Worm (Caenorhabditis elegans) whole organism, mixed stage, embryonic: ENCODE measurements around the gene rrc-1.
A peak's percentile ranks its signal among the peaks of the same experiment; 100 is the strongest.

Experiments
- M03D4.4 ChIP-seq: sonication (generic microtip); optimal IDR thresholded peaks from 2 replicates; lab custom pipeline; 2017; ENCODE audit warnings: mild to moderate bottlenecking, missing genetic modification characterization, missing compliant biosample characterization
- bed-3 ChIP-seq: fragments of 200-800 bp; sonication (Bioruptor generic); optimal IDR thresholded peaks from 3 replicates; lab custom pipeline; 2018; ENCODE audit warnings: mild to moderate bottlenecking, missing genetic modification characterization, moderate library complexity, missing compliant biosample characterization
- blmp-1 ChIP-seq: fragments of 150-350 bp; optimal IDR thresholded peaks from 2 replicates; lab custom pipeline; 2014; ENCODE audit warnings: missing biosample characterization, missing genetic modification characterization
- ceh-39 ChIP-seq: fragments of 150-350 bp; optimal IDR thresholded peaks from 2 replicates; lab custom pipeline; 2014; ENCODE audit warnings: missing biosample characterization, missing genetic modification characterization
- ceh-43 ChIP-seq: fragments of 200-800 bp; sonication (Bioruptor generic); optimal IDR thresholded peaks from 2 replicates; lab custom pipeline; 2018; ENCODE audit warnings: mild to moderate bottlenecking, missing genetic modification characterization, moderate library complexity, missing compliant biosample characterization
- ces-1 ChIP-seq: fragments of 150-350 bp; optimal IDR thresholded peaks from 2 replicates; lab custom pipeline; 2014; ENCODE audit warnings: missing biosample characterization, missing genetic modification reagents, missing genetic modification characterization
- drap-1 ChIP-seq: fragments of 200-800 bp; sonication (Bioruptor generic); optimal IDR thresholded peaks from 3 replicates; lab custom pipeline; 2018; ENCODE audit warnings: mild to moderate bottlenecking, missing genetic modification characterization, missing compliant biosample characterization
- elt-1 ChIP-seq: sonication (generic microtip); optimal IDR thresholded peaks from 2 replicates; lab custom pipeline; 2017; ENCODE audit warnings: missing genetic modification characterization, mild to moderate bottlenecking, missing compliant biosample characterization, antibody characterized with exemption, moderate library complexity, borderline replicate concordance; ENCODE audit not compliant: insufficient read depth
- elt-3 ChIP-seq: fragments of 150-350 bp; optimal IDR thresholded peaks from 2 replicates; lab custom pipeline; 2014; ENCODE audit warnings: missing biosample characterization, missing genetic modification characterization
- flh-1 ChIP-seq: fragments of 200-800 bp; sonication (Bioruptor generic); optimal IDR thresholded peaks from 2 replicates; lab custom pipeline; 2018; ENCODE audit warnings: mild to moderate bottlenecking, missing genetic modification characterization, moderate library complexity, missing compliant biosample characterization
- ham-2 ChIP-seq: fragments of 200-800 bp; sonication (Bioruptor generic); optimal IDR thresholded peaks from 2 replicates; lab custom pipeline; 2018; ENCODE audit warnings: mild to moderate bottlenecking, missing genetic modification characterization, missing compliant biosample characterization
- hlh-1 ChIP-seq: fragments of 150-350 bp; optimal IDR thresholded peaks from 2 replicates; lab custom pipeline; 2014; ENCODE audit warnings: missing biosample characterization, missing genetic modification reagents, missing genetic modification characterization
- lin-13 ChIP-seq: fragments of 150-350 bp; optimal IDR thresholded peaks from 2 replicates; lab custom pipeline; 2014; ENCODE audit warnings: missing biosample characterization, missing genetic modification characterization
- lsy-2 ChIP-seq: fragments of 150-350 bp; optimal IDR thresholded peaks from 2 replicates; lab custom pipeline; 2014; ENCODE audit warnings: missing biosample characterization, missing genetic modification characterization
- mep-1 ChIP-seq: fragments of 150-350 bp; optimal IDR thresholded peaks from 2 replicates; lab custom pipeline; 2017; ENCODE audit warnings: missing biosample characterization, missing genetic modification reagents, missing genetic modification characterization, inconsistent platforms
- mls-2 ChIP-seq: sonication (generic microtip); optimal IDR thresholded peaks from 2 replicates; lab custom pipeline; 2016; ENCODE audit warnings: mild to moderate bottlenecking, missing genetic modification characterization, moderate library complexity, missing compliant biosample characterization
- nhr-2 ChIP-seq: fragments of 150-350 bp; optimal IDR thresholded peaks from 2 replicates; lab custom pipeline; 2014; ENCODE audit warnings: missing biosample characterization, missing genetic modification characterization
- nhr-28 ChIP-seq: fragments of 150-350 bp; optimal IDR thresholded peaks from 2 replicates; lab custom pipeline; 2014; ENCODE audit warnings: missing biosample characterization, missing genetic modification characterization
- nhr-76 ChIP-seq: sonication (generic microtip); optimal IDR thresholded peaks from 2 replicates; lab custom pipeline; 2017; ENCODE audit warnings: missing biosample characterization, missing genetic modification characterization
- pha-4 ChIP-seq: fragments of 150-350 bp; optimal IDR thresholded peaks from 2 replicates; lab custom pipeline; 2018; ENCODE audit warnings: missing biosample characterization, missing genetic modification reagents, missing genetic modification characterization
- sem-2 ChIP-seq: fragments of 200-800 bp; sonication (Bioruptor generic); optimal IDR thresholded peaks from 2 replicates; lab custom pipeline; 2018; ENCODE audit warnings: mild to moderate bottlenecking, missing genetic modification characterization, missing compliant biosample characterization
- sptf-1 ChIP-seq: sonication (generic microtip); optimal IDR thresholded peaks from 2 replicates; lab custom pipeline; 2017; ENCODE audit warnings: mild to moderate bottlenecking, missing genetic modification characterization, moderate library complexity, missing compliant biosample characterization
- unc-120 ChIP-seq: sonication (generic microtip); optimal IDR thresholded peaks from 2 replicates; lab custom pipeline; 2017; ENCODE audit warnings: missing genetic modification characterization, missing compliant biosample characterization; ENCODE audit not compliant: poor library complexity, severe bottlenecking
- unc-39 ChIP-seq: fragments of 150-350 bp; optimal IDR thresholded peaks from 2 replicates; lab custom pipeline; 2014; ENCODE audit warnings: missing biosample characterization, missing genetic modification characterization
- unc-62 ChIP-seq: fragments of 150-350 bp; optimal IDR thresholded peaks from 2 replicates; lab custom pipeline; 2014; ENCODE audit warnings: missing biosample characterization, missing genetic modification reagents, missing genetic modification characterization
- zip-8 ChIP-seq: fragments of 150-350 bp; optimal IDR thresholded peaks from 2 replicates; lab custom pipeline; 2014; ENCODE audit warnings: missing biosample characterization, missing genetic modification characterization
- ztf-11 ChIP-seq: fragments of 150-350 bp; optimal IDR thresholded peaks from 2 replicates; lab custom pipeline; 2014; ENCODE audit warnings: missing biosample characterization, missing genetic modification characterization

The rrc-1 gene

DNA sequence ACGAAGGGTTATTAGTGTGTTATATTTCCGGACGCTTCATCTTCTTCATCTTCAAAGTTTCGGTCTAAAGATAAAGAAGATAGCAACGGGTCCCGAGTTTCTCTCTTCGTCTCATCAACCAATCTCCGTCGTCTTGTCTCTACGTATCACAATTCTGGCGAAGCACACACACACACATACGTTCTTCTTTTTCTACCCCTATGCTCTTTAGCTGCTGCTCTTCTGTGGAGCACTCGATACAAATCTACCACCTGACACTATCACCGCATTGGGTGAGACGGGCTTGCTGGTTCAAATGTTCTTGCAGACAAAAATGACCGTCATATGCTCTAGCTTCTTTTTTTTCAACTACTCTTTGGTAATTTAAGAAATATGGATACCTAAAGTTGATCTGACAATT is 1.3 kb upstream of the rrc-1 start:
- TF ChIP-seq unc-120 (tag; lab: Kevin White, UChicago) (peak; percentile 84), elt-3 (tag; lab: Kevin White, UChicago) (no peak), hlh-1 (tag; lab: Kevin White, UChicago) (peak; percentile 92), drap-1 (GFP tag; lab: Kevin White, UChicago) (no peak), unc-62 (GFP tag; lab: Kevin White, UChicago) (peak; percentile 9)

DNA sequence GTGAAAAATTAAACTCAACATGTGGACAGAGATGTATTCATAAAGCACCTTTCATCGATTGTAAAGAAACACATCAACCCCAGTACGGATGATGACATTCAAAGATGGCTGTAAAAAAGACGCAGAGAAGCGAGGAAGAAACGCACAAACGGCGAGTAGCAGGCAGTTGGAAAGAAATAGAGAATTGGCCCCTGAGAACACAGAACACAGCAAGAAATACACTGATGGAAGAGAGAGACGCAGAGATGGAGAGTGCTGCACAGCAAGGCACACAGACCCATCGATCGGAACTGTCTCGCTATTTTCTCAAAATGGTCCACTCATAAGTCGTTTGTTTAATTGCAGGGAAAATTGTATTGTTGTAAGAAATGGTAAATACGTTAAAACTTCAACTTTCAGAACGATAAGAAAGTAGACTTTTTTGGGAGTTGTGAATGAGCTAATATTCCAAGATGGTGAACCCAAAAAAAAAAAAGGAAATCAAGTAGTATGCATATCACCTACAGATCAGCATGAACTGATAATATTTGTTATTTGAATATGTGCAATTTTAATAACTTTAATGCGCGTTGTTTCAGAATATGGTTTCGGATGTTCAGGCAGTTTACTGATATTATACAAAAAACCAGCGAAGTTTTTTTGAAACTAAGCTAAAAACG is 8.4 kb downstream of the rrc-1 start:
- peak; percentile 73 for TF ChIP-seq pha-4 (tag; lab: Kevin White, UChicago)
- no peak for TF ChIP-seq mep-1 (tag; lab: Kevin White, UChicago)
- no peak for TF ChIP-seq nhr-28 (tag; lab: Kevin White, UChicago)
- no peak for TF ChIP-seq ces-1 (GFP tag; lab: Kevin White, UChicago)
- TF ChIP-seq ham-2, result peak; percentile 62
- peak; percentile 25 for TF ChIP-seq hlh-1 (tag; lab: Kevin White, UChicago)
- peak; percentile 63 for TF ChIP-seq unc-120 (tag; lab: Kevin White, UChicago)
- TF ChIP-seq elt-3 (tag; lab: Kevin White, UChicago), result no peak
- peak; percentile 30 for TF ChIP-seq lin-13
- no peak for TF ChIP-seq ztf-11 (tag; lab: Kevin White, UChicago)
- no peak for TF ChIP-seq M03D4.4 (tag; lab: Kevin White, UChicago)
- peak; percentile 45 for TF ChIP-seq sptf-1
- TF ChIP-seq mls-2 (tag; lab: Kevin White, UChicago), result peak; percentile 51
- no peak for TF ChIP-seq flh-1
- no peak for TF ChIP-seq unc-39 (tag; lab: Kevin White, UChicago)
- peak; percentile 6 for TF ChIP-seq nhr-2 (tag; lab: Kevin White, UChicago)
- no peak for TF ChIP-seq ceh-39 (tag; lab: Kevin White, UChicago)
- TF ChIP-seq lsy-2, result no peak
- TF ChIP-seq, all 35 proteins: peak for 8

DNA sequence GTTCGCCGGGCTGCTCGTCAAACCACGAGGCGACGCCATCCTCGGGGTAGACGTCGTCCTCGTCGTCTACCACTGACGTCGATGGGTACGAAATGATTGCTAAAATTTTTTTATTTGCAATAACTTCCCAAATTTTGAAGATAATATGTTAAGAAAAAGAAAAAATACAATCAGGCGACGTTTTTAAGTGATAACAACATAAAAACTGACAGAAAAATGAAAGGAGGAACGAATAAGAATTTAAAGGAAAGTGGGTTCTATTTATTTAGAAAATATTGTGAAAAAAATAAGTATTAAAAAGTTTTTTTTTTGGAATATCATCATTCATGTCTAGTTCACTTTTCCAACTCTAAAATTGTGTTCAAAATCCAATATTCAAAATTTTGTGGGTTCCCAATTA is 8.9 kb downstream of the rrc-1 start, which contains the start of gene dpy-22:
dpy-22 (minus strand) TSS at position 101 of the 400 bp plus-strand sequence.
- TF ChIP-seq ceh-43 (no peak), blmp-1 (tag; lab: Kevin White, UChicago) (no peak)

DNA sequence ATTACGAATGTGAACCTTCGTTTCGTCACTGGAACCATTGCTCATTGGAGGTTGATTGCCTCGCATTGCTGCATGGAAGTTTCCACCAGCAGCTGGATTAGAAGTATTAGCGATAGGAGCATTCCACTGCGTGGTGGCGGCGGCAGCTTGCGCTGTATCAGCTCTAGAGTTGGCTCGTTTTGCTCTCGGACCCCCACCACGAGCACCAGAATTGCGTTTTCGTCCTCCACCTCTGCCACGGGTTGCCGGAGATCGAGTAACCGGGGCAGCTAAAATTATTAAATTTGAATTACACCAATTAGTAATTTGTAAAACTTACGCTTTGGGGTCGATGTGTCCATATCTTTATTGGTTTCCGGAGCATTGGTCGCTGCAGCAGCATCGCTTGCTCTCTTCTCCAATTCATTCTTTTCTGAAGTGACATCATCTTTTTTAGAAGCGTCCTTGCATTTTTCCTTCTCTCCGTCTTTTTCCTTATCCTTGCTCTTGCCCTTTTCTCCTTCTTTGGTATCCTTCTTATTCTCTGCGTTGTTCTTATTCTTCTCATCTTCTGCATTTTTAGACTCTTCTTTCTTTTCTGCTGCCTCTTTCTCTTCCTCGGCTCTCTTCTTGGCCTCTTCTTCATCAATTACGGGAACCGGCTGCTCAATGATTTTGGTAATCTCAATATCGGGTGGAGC is 16.8 kb downstream of the rrc-1 start:
- no peak for TF ChIP-seq ces-1 (GFP tag; lab: Kevin White, UChicago)
- no peak for TF ChIP-seq M03D4.4 (tag; lab: Kevin White, UChicago)
- no peak for TF ChIP-seq mep-1 (tag; lab: Kevin White, UChicago)
- TF ChIP-seq unc-39 (tag; lab: Kevin White, UChicago), result no peak
- no peak for TF ChIP-seq nhr-76 (tag; lab: Kevin White, UChicago)
- TF ChIP-seq zip-8 (tag; lab: Kevin White, UChicago), result no peak
- TF ChIP-seq unc-120 (tag; lab: Kevin White, UChicago), result no peak
- TF ChIP-seq elt-1 (tag; lab: Kevin White, UChicago), result no peak
- TF ChIP-seq unc-62 (GFP tag; lab: Kevin White, UChicago), result no peak
- TF ChIP-seq drap-1 (GFP tag; lab: Kevin White, UChicago), result no peak
- TF ChIP-seq ztf-11 (tag; lab: Kevin White, UChicago), result no peak
- no peak for TF ChIP-seq bed-3
- TF ChIP-seq, all 35 proteins: peak for 0

DNA sequence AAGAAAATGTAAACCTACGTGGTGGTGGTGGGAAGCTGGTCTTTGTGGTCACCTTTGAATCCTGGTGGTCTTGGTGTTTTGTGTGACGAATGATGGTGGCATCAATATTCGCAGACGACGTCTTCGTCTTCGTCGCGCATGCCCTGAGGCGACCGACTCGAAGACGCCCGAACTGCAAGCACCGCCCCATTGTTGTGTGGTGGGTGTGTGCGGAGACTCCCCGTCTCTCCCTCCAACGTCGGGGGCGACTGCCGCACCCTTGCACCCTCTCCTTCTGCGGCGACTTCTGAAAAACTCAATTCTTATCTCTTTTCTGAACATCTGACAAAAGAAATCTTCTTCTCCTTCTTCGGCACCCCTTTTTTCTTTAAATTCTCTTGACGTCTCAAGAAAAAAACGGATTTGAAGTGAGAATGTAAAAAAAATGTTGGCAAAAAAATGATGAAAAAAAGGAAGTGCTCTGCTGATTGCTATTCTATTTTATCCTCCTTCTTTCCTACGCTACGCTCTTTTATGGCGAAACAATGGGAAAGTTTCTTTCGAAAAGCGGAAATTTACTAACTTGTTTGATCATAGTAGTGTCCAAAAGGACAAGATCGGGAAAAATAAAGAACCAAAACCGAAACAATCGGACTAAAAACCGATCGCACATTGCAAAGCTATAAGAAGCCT is 23.6 kb downstream of the rrc-1 start, which contains the start of gene lgc-47:
lgc-47 (minus strand) TSS at position 286 of the 672 bp plus-strand sequence.
- TF ChIP-seq sem-2 (GFP tag; lab: Kevin White, UChicago), result no peak
- TF ChIP-seq bed-3, result no peak
- no peak for TF ChIP-seq ham-2
- TF ChIP-seq lin-13, result no peak
- TF ChIP-seq elt-3 (tag; lab: Kevin White, UChicago), result no peak
- no peak for TF ChIP-seq drap-1 (GFP tag; lab: Kevin White, UChicago)
- TF ChIP-seq ces-1 (GFP tag; lab: Kevin White, UChicago), result peak; percentile 4
